Worm (Caenorhabditis elegans): ENCODE data around the gene tub-1.

Gene tub-1

ce11 chrII:8173449-8173848 is 16.7 kb upstream of the tub-1 start, which contains the start of the genes decr-1.3 and T05C12.1:
Gene decr-1.3 (minus strand): TSS chrII:8173549.
Gene T05C12.1 (plus strand): TSS chrII:8173680.
- no peak for TF ChIP-seq lsy-12 (tag; optimal IDR thresholded peaks at IDR 0.05)
- TF ChIP-seq nhr-23 (tag; optimal IDR thresholded peaks at IDR 0.05) = no peak
- no peak for TF ChIP-seq skn-1 (tag; optimal IDR thresholded peaks at IDR 0.05)
- TF ChIP-seq nhr-12 (tag; optimal IDR thresholded peaks at IDR 0.05) = no peak
- TF ChIP-seq ZK546.5 (tag; optimal IDR thresholded peaks at IDR 0.05) = no peak
- TF ChIP-seq ama-1 (optimal IDR thresholded peaks at IDR 0.05) = no peak
- no peak for TF ChIP-seq fkh-2 (tag; optimal IDR thresholded peaks at IDR 0.05)
- TF ChIP-seq aly-2 (tag; optimal IDR thresholded peaks at IDR 0.05) = no peak
- no peak for TF ChIP-seq nhr-43 (tag; optimal IDR thresholded peaks at IDR 0.05; ENCODE audit: poor library complexity, severe bottlenecking)
- no peak for TF ChIP-seq eor-1 (tag; optimal IDR thresholded peaks at IDR 0.05)
- no peak for TF ChIP-seq mdl-1 (tag; optimal IDR thresholded peaks at IDR 0.05)
- TF ChIP-seq zag-1 (tag; optimal IDR thresholded peaks at IDR 0.05) = no peak
- TF ChIP-seq nhr-77 (tag; optimal IDR thresholded peaks at IDR 0.05) = no peak
- no peak for TF ChIP-seq nhr-67 (tag; optimal IDR thresholded peaks at IDR 0.05)
- no peak for TF ChIP-seq ztf-4 (tag; optimal IDR thresholded peaks at IDR 0.05)
- no peak for TF ChIP-seq ceh-82 (tag; optimal IDR thresholded peaks at IDR 0.05)

ce11 chrII:8170374-8170773 is 13.6 kb upstream of the tub-1 start, which contains the start of gene T05C12.11:
Gene T05C12.11 (minus strand): TSS chrII:8170474.
- TF ChIP-seq lin-39 (tag; optimal IDR thresholded peaks at IDR 0.05) = no peak
- no peak for TF ChIP-seq snpc-4 (tag; optimal IDR thresholded peaks at IDR 0.05)
- TF ChIP-seq hmg-11 (tag; optimal IDR thresholded peaks at IDR 0.05) = no peak
- TF ChIP-seq nhr-67 (tag; optimal IDR thresholded peaks at IDR 0.05) = no peak
- TF ChIP-seq skn-1 (tag; optimal IDR thresholded peaks at IDR 0.05) = no peak

- no peak for TF ChIP-seq nhr-237 (tag; optimal IDR thresholded peaks at IDR 0.05)
- no peak for TF ChIP-seq nhr-43 (tag; optimal IDR thresholded peaks at IDR 0.05; ENCODE audit: poor library complexity, severe bottlenecking)
- no peak for TF ChIP-seq tbx-2 (tag; optimal IDR thresholded peaks at IDR 0.05)
- TF ChIP-seq pha-4 (tag; optimal IDR thresholded peaks at IDR 0.05) = no peak
- TF ChIP-seq nhr-12 (tag; optimal IDR thresholded peaks at IDR 0.05) = no peak
- TF ChIP-seq egl-27 (tag; optimal IDR thresholded peaks at IDR 0.05) = no peak
- TF ChIP-seq ceh-16 (tag; optimal IDR thresholded peaks at IDR 0.05) = no peak
- no peak for TF ChIP-seq ZK546.5 (tag; optimal IDR thresholded peaks at IDR 0.05)
- no peak for TF ChIP-seq jun-1 (tag; optimal IDR thresholded peaks at IDR 0.05)
- no peak for TF ChIP-seq nhr-23 (tag; optimal IDR thresholded peaks at IDR 0.05)
- no peak for TF ChIP-seq nhr-25 (tag; optimal IDR thresholded peaks at IDR 0.05)
- no peak for TF ChIP-seq fkh-2 (tag; optimal IDR thresholded peaks at IDR 0.05)
- no peak for TF ChIP-seq ceh-9 (tag; optimal IDR thresholded peaks at IDR 0.05)
These were observed 12.5 kb upstream of the tub-1 start, which contains the start of gene T05C12.15 for ce11 chrII:8169283-8169682. Gene T05C12.15 (plus strand): TSS chrII:8169583.

DNA sequence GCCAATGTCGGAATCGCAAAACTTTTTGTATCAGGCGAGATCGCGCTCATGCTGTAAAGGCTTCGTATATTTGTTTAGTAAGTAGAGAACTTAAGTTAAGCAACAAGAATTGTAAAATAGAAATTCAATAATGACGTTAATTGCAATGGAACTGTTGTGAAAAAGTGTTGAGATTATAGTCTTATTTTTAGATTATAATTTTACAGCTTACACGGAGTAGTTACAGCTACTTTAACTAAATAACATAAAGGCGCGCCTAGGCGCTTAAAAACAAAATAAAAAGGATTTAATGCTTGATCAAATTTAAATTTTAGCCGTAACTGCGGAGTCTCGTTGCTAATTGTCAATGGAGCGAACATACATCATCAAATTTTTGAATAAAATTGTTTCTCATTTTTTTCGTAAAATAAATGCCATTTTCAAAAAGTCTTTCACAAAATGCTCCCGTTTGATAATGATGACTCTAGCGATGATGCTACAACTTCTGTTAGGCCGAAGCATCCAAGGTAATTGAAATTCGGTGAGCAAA is 5.4 kb upstream of the tub-1 start, which contains the start of the genes emb-27 and rrf-3:
TSS of gene emb-27 (minus strand) at position 51 of the 529 bp plus-strand sequence.
TSS of gene rrf-3 (plus strand) at position 346 of the 529 bp plus-strand sequence.
- TF ChIP-seq ceh-28 (tag; optimal IDR thresholded peaks at IDR 0.05) (no peak), elt-3 (tag; optimal IDR thresholded peaks at IDR 0.05) (no peak), lin-15B (tag; optimal IDR thresholded peaks at IDR 0.05) (peak; percentile 85), pha-4 (tag; optimal IDR thresholded peaks at IDR 0.05) (peak; percentile 82), egl-5 (tag; optimal IDR thresholded peaks at IDR 0.05) (peak; percentile 31), tbx-2 (tag; optimal IDR thresholded peaks at IDR 0.05) (no peak), skn-1 (tag; optimal IDR thresholded peaks at IDR 0.05) (peak; percentile 26), ama-1 (optimal IDR thresholded peaks at IDR 0.05) (no peak), zag-1 (tag; optimal IDR thresholded peaks at IDR 0.05) (no peak), nhr-25 (tag; optimal IDR thresholded peaks at IDR 0.05) (peak; percentile 50), nhr-76 (tag; optimal IDR thresholded peaks at IDR 0.05) (no peak), nfya-1 (tag; optimal IDR thresholded peaks at IDR 0.05; ENCODE audit: insufficient read depth) (peak; percentile 61), lin-39 (tag; optimal IDR thresholded peaks at IDR 0.05) (no peak), nhr-77 (tag; optimal IDR thresholded peaks at IDR 0.05) (no peak), nhr-28 (tag; optimal IDR thresholded peaks at IDR 0.05) (no peak), fos-1 (tag; optimal IDR thresholded peaks at IDR 0.05) (no peak), nhr-23 (tag; optimal IDR thresholded peaks at IDR 0.05) (no peak), daf-12 (tag; optimal IDR thresholded peaks at IDR 0.05) (no peak), ceh-82 (tag; optimal IDR thresholded peaks at IDR 0.05) (no peak)

Data from whole organism, L3 larva.